Fruit fly (Drosophila melanogaster) whole organism, adult: ENCODE results near the gene Pxn.

Experiments
- CG11617 ChIP-seq: fragments of 200-800 bp; sonication (Bioruptor generic); optimal IDR thresholded peaks from 2 replicates; lab custom pipeline; 2017; ENCODE audit warnings: mild to moderate bottlenecking, missing biosample characterization, missing genetic modification reagents, missing genetic modification characterization
- CG12768 ChIP-seq: fragments of 200-800 bp; sonication (Bioruptor generic); optimal IDR thresholded peaks from 2 replicates; lab custom pipeline; 2017; ENCODE audit warnings: missing biosample characterization, missing genetic modification characterization, mild to moderate bottlenecking, moderate library complexity, missing genetic modification reagents
- CG14711 ChIP-seq: fragments of 200-800 bp; sonication (Bioruptor generic); optimal IDR thresholded peaks from 2 replicates; lab custom pipeline; 2018; ENCODE audit warnings: missing biosample characterization, mild to moderate bottlenecking, missing genetic modification characterization, moderate library complexity
- CG1620 ChIP-seq: fragments of 200-800 bp; sonication (Bioruptor generic); optimal IDR thresholded peaks from 2 replicates; lab custom pipeline; 2016; ENCODE audit warnings: missing biosample characterization, missing genetic modification characterization
- CG33017 ChIP-seq: fragments of 200-800 bp; sonication (Bioruptor generic); optimal IDR thresholded peaks from 2 replicates; lab custom pipeline; 2018; ENCODE audit warnings: missing biosample characterization, mild to moderate bottlenecking, missing genetic modification characterization, moderate library complexity
- CG5204 ChIP-seq: fragments of 200-800 bp; sonication (Bioruptor generic); optimal IDR thresholded peaks from 2 replicates; lab custom pipeline; 2016; ENCODE audit warnings: missing biosample characterization, missing genetic modification characterization
- CG7045 ChIP-seq: fragments of 200-800 bp; sonication (Bioruptor generic); optimal IDR thresholded peaks from 2 replicates; lab custom pipeline; 2017; ENCODE audit warnings: missing biosample characterization, mild to moderate bottlenecking, missing genetic modification characterization
- CG7101 ChIP-seq: fragments of 200-800 bp; sonication (Bioruptor generic); optimal IDR thresholded peaks from 2 replicates; lab custom pipeline; 2018; ENCODE audit warnings: missing biosample characterization, mild to moderate bottlenecking, missing genetic modification characterization, moderate library complexity
- Clk ChIP-seq: fragments of 200-800 bp; sonication (Bioruptor generic); optimal IDR thresholded peaks from 2 replicates; lab custom pipeline; 2017; ENCODE audit warnings: missing biosample characterization, missing genetic modification characterization
- Crg-1 ChIP-seq: fragments of 200-800 bp; sonication (Bioruptor generic); optimal IDR thresholded peaks from 2 replicates; lab custom pipeline; 2016; ENCODE audit warnings: missing biosample characterization, missing genetic modification characterization
- Hr96 ChIP-seq: fragments of 200-800 bp; sonication (Bioruptor generic); optimal IDR thresholded peaks from 2 replicates; lab custom pipeline; 2016; ENCODE audit warnings: missing biosample characterization, missing genetic modification characterization
- Mnt ChIP-seq: fragments of 200-800 bp; sonication (Bioruptor generic); optimal IDR thresholded peaks from 2 replicates; lab custom pipeline; 2016; ENCODE audit warnings: missing biosample characterization, mild to moderate bottlenecking, missing genetic modification characterization
- bab1 ChIP-seq: fragments of 200-800 bp; sonication (Bioruptor generic); optimal IDR thresholded peaks from 3 replicates; lab custom pipeline; 2019; ENCODE audit warnings: missing biosample characterization, mild to moderate bottlenecking, missing genetic modification characterization, moderate library complexity
- cic ChIP-seq: fragments of 200-800 bp; sonication (Bioruptor generic); optimal IDR thresholded peaks from 2 replicates; lab custom pipeline; 2017; ENCODE audit warnings: missing biosample characterization, mild to moderate bottlenecking, missing genetic modification characterization, moderate library complexity
- cnc ChIP-seq, 2 experiments: fragments of >200 bp; optimal IDR thresholded peaks; 2 replicates each; lab custom pipeline; 2017
- kay ChIP-seq: fragments of 200-800 bp; sonication (Bioruptor generic); peaks from one replicate; lab custom pipeline; 2016; ENCODE audit warnings: missing biosample characterization, missing genetic modification characterization, borderline replicate concordance
- ovo ChIP-seq: fragments of 200-800 bp; sonication (Bioruptor generic); optimal IDR thresholded peaks from 2 replicates; lab custom pipeline; 2016; ENCODE audit warnings: missing biosample characterization, missing genetic modification characterization
- pad ChIP-seq: fragments of 200-800 bp; sonication (Bioruptor generic); optimal IDR thresholded peaks from 3 replicates; lab custom pipeline; 2017; ENCODE audit warnings: missing biosample characterization, missing genetic modification characterization, mild to moderate bottlenecking, moderate library complexity, missing genetic modification reagents
- tj ChIP-seq: fragments of 200-800 bp; sonication (Bioruptor generic); optimal IDR thresholded peaks from 3 replicates; lab custom pipeline; 2017; ENCODE audit warnings: missing biosample characterization, mild to moderate bottlenecking, missing genetic modification characterization, moderate library complexity
- toe ChIP-seq: fragments of 200-800 bp; sonication (Bioruptor generic); optimal IDR thresholded peaks from 2 replicates; lab custom pipeline; 2016; ENCODE audit warnings: missing biosample characterization, missing genetic modification characterization

The Pxn gene

dm6 chr3L:2645068-2645467, 15.2 kb upstream of the Pxn start, which contains the start of gene CG1143:
TSS of gene CG1143 (plus strand) at chr3L:2645368.
- TF ChIP-seq CG7045 (GFP tag; lab: Kevin White, UChicago) (no peak), CG1620 (GFP tag; lab: Kevin White, UChicago) (no peak), CG5204 (GFP tag; lab: Kevin White, UChicago) (no peak), CG14711 (no peak), cnc (optimal IDR thresholded peaks at IDR 0.05; lab: Kevin White, UChicago) (no peak), tj (GFP tag; lab: Kevin White, UChicago) (no peak), ovo (GFP tag; lab: Kevin White, UChicago) (no peak), Hr96 (no peak), toe (GFP tag; lab: Kevin White, UChicago) (no peak), pad (GFP tag; lab: Kevin White, UChicago) (no peak), Mnt (GFP tag; lab: Kevin White, UChicago) (no peak), CG7101 (tag; lab: Kevin White, UChicago) (no peak), kay (GFP tag; lab: Kevin White, UChicago) (no peak), Clk (no peak), bab1 (no peak), cic (GFP tag; lab: Kevin White, UChicago) (no peak), CG11617 (no peak)

dm6 chr3L:2643324-2643723, 13.5 kb upstream of the Pxn start, which contains the start of gene CG14949:
TSS of gene CG14949 (minus strand) at chr3L:2643424.
- TF ChIP-seq CG14711 (no peak), CG5204 (GFP tag; lab: Kevin White, UChicago) (no peak), Clk (no peak), toe (GFP tag; lab: Kevin White, UChicago) (no peak), CG1620 (GFP tag; lab: Kevin White, UChicago) (no peak)

DNA sequence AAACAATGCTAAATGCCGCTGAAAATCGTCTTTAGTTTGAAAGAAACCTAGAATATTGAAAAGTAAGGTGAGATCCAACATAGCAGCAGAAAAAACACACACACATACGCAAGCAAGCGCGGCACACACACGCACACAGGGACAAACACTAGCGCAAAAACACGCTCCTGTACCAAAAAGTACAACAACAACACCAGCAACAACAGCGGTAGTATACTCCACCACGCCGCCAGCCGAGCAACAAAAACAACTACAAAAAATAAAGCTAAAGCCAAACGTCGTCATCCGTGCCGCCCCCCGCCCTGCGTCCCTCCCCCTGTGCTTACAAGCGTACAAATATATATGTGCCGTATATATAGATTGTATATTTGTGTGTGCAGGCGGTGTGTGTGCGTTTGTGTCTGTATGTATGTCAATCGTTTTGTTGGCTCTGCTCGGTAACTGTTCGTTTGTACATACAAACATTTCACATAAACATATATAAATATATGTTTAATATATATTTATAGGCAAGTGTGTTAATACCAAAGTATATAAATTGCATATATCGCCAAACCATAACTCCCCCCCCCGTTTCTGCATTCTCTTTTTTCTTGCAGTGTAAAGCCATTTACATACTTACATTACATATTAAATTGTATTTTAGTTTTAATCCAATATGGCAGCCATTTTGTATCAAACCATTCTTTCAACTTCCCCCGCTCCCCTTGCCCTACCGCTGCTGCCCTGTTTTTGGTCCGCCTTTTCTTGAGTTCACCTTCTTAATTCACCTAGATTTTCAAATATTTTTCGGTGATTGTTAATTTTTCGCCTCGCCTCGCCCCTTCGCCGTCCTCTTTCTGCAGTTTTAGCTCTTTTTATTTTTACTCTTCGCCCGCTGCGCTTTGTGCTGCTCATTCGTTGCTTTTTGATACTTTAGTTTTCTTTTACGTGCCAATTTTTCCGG, 6.4 kb upstream of the Pxn start:
- TF ChIP-seq bab1: peak; percentile 40
- TF ChIP-seq Clk: no peak
- TF ChIP-seq kay (GFP tag; lab: Kevin White, UChicago): no peak
- peak; percentile 63 for TF ChIP-seq tj (GFP tag; lab: Kevin White, UChicago)
- peak; percentile 46 for TF ChIP-seq CG14711
- peak; percentile 6 for TF ChIP-seq CG12768 (GFP tag; lab: Kevin White, UChicago)

DNA sequence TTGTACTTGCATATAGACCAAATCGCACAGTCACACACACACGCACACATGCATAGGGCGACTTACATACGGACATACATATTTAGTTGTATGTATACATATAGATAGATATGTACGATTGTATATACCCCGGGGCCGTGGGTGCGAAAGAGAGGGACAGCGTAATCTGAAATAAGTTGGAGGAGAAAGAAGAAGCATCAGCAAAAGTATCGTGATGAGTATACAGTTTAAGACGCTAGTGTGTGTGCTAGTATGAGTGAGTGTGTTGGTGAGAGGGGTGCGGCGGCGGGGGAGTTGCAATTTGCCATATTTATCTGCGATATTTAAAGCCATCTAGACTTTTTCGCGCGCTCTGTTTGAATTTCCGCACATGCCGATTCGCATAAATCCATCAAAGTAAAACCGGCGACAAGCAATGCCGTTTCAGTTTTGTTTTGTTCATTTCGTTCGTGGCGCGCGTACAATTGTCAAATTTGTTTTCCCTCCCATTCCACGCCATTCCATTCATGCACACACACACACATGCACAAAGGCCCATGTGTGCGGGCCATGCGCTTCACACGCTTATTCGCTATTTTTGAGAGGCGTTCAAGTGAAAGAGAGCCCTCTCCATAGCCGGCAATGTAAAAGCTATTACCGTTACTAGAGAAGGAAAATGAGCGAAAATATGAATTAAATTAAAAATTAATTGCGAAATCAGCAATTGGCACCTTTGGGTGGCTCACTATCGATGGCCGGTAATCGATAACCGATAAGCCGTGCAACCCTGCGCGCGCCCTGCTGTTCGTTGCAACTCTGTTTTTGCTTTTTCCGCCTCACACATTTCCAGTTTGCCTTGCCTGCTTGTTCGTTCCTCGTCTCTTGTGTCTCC, 5.3 kb upstream of the Pxn start:
- TF ChIP-seq cnc (optimal IDR thresholded peaks at IDR 0.05; lab: Kevin White, UChicago) (peak in 1 of 2 experiments; percentile 13), Crg-1 (GFP tag; lab: Kevin White, UChicago) (peak; percentile 88), pad (GFP tag; lab: Kevin White, UChicago) (peak; percentile 80), CG7101 (tag; lab: Kevin White, UChicago) (peak; percentile 86), CG7045 (GFP tag; lab: Kevin White, UChicago) (peak; percentile 78), toe (GFP tag; lab: Kevin White, UChicago) (peak; percentile 67), Hr96 (peak; percentile 82), CG11617 (peak; percentile 93), kay (GFP tag; lab: Kevin White, UChicago) (peak; percentile 49), Mnt (GFP tag; lab: Kevin White, UChicago) (peak; percentile 93), bab1 (peak; percentile 86), ovo (GFP tag; lab: Kevin White, UChicago) (peak; percentile 73), CG5204 (GFP tag; lab: Kevin White, UChicago) (peak; percentile 74), cic (GFP tag; lab: Kevin White, UChicago) (peak; percentile 97), CG1620 (GFP tag; lab: Kevin White, UChicago) (peak; percentile 77), Clk (peak; percentile 52), tj (GFP tag; lab: Kevin White, UChicago) (peak; percentile 96), CG12768 (GFP tag; lab: Kevin White, UChicago) (peak; percentile 78), CG14711 (peak; percentile 91), CG33017 (tag; lab: Kevin White, UChicago) (peak; percentile 56)

dm6 chr3L:2632763-2633100, 2.9 kb upstream of the Pxn start:
- TF ChIP-seq CG12768 (GFP tag; lab: Kevin White, UChicago) (no peak), Hr96 (no peak), bab1 (no peak), ovo (GFP tag; lab: Kevin White, UChicago) (no peak), tj (GFP tag; lab: Kevin White, UChicago) (peak; percentile 24), toe (GFP tag; lab: Kevin White, UChicago) (no peak), CG7045 (GFP tag; lab: Kevin White, UChicago) (no peak), Mnt (GFP tag; lab: Kevin White, UChicago) (peak; percentile 8), cic (GFP tag; lab: Kevin White, UChicago) (peak; percentile 74), Clk (no peak)
